Fruit fly (Drosophila melanogaster) whole organism, embryonic: Measurements from ENCODE around the gene CG42824.

Experiments
- Blimp-1 ChIP-seq: fragments of 200-800 bp; sonication (Bioruptor generic); optimal IDR thresholded peaks from 3 replicates; lab custom pipeline; 2018; ENCODE audit warnings: missing biosample characterization, missing genetic modification characterization, mild to moderate bottlenecking, moderate library complexity, missing genetic modification reagents
- CG1024 ChIP-seq: fragments of 200-800 bp; sonication (Bioruptor generic); IDR thresholded peaks from 2 replicates; pipeline ENCODE4 v1.3.6; 2022; ENCODE audit warnings: missing biosample characterization, missing genetic modification characterization
- CG10462 ChIP-seq: fragments of 200-800 bp; sonication (Bioruptor generic); optimal IDR thresholded peaks from 2 replicates; lab custom pipeline; 2016; ENCODE audit warnings: missing biosample characterization, missing genetic modification characterization
- CG12236 ChIP-seq: fragments of 200-800 bp; sonication (Bioruptor generic); optimal IDR thresholded peaks from 2 replicates; lab custom pipeline; 2016; ENCODE audit warnings: missing biosample characterization, missing genetic modification characterization
- CG12391 ChIP-seq: fragments of 200-800 bp; sonication (Bioruptor generic); optimal IDR thresholded peaks from 3 replicates; lab custom pipeline; 2018; ENCODE audit warnings: missing biosample characterization, mild to moderate bottlenecking, missing genetic modification characterization, moderate library complexity
- CG14667 ChIP-seq: fragments of 200-800 bp; sonication (Bioruptor generic); IDR thresholded peaks from 2 replicates; pipeline ENCODE4 v1.3.6; 2022; ENCODE audit warnings: missing biosample characterization, missing genetic modification characterization
- CG14710 ChIP-seq: fragments of 200-800 bp; sonication (Bioruptor generic); optimal IDR thresholded peaks from 3 replicates; lab custom pipeline; 2019; ENCODE audit warnings: missing biosample characterization, mild to moderate bottlenecking, missing genetic modification characterization, moderate library complexity
- CG15011 ChIP-seq: fragments of 200-800 bp; sonication (Bioruptor generic); optimal IDR thresholded peaks from 3 replicates; lab custom pipeline; 2018; ENCODE audit warnings: missing biosample characterization, mild to moderate bottlenecking, missing genetic modification characterization
- CG16863 ChIP-seq: fragments of 200-800 bp; sonication (Bioruptor generic); optimal IDR thresholded peaks from 3 replicates; lab custom pipeline; 2016; ENCODE audit warnings: missing biosample characterization, missing genetic modification characterization
- CG1832 ChIP-seq: fragments of 200-800 bp; sonication (Bioruptor generic); optimal IDR thresholded peaks from 2 replicates; lab custom pipeline; 2017; ENCODE audit warnings: missing biosample characterization, mild to moderate bottlenecking, missing genetic modification characterization, inconsistent platforms
- CG2120 ChIP-seq: fragments of 200-800 bp; sonication (Bioruptor generic); optimal IDR thresholded peaks from 3 replicates; lab custom pipeline; 2016; ENCODE audit warnings: missing biosample characterization, missing genetic modification characterization
- CG2678 ChIP-seq: fragments of 200-800 bp; sonication (Bioruptor generic); optimal IDR thresholded peaks from 3 replicates; lab custom pipeline; 2019; ENCODE audit warnings: missing biosample characterization, mild to moderate bottlenecking, missing genetic modification characterization, moderate library complexity
- CG6175 ChIP-seq: fragments of 200-800 bp; sonication (Bioruptor generic); IDR thresholded peaks from 3 replicates; pipeline ENCODE4 v1.3.6; 2022; ENCODE audit warnings: missing biosample characterization, missing genetic modification characterization
- CG6791 ChIP-seq: fragments of 200-800 bp; sonication (Bioruptor generic); IDR thresholded peaks from 3 replicates; pipeline ENCODE4 v1.3.6; 2022; ENCODE audit warnings: missing biosample characterization, missing genetic modification characterization; ENCODE audit not compliant: partially characterized antibody
- CG8388 ChIP-seq: fragments of 200-800 bp; sonication (Bioruptor generic); optimal IDR thresholded peaks from 2 replicates; lab custom pipeline; 2019; ENCODE audit warnings: missing biosample characterization, mild to moderate bottlenecking, missing genetic modification characterization, moderate library complexity
- CG8478 ChIP-seq: fragments of >200 bp; optimal IDR thresholded peaks from 2 replicates; lab custom pipeline; 2018
- CG9437 ChIP-seq: fragments of 200-800 bp; sonication (Bioruptor generic); optimal IDR thresholded peaks from 2 replicates; lab custom pipeline; 2018; ENCODE audit warnings: missing biosample characterization, mild to moderate bottlenecking, missing genetic modification characterization
- Deaf1 ChIP-seq: fragments of 200-800 bp; optimal IDR thresholded peaks from 3 replicates; lab custom pipeline; 2019; ENCODE audit warnings: missing biosample characterization, mild to moderate bottlenecking, missing genetic modification characterization, moderate library complexity
- Dfd ChIP-seq, 2 experiments: fragments of >200 bp; optimal IDR thresholded peaks; 2 replicates each; lab custom pipeline; 2017; ENCODE audit warnings: missing biosample characterization in 2 of 2, missing genetic modification characterization in 2 of 2
- Fer1 ChIP-seq: fragments of 200-800 bp; sonication (Bioruptor generic); optimal IDR thresholded peaks from 2 replicates; lab custom pipeline; 2017; ENCODE audit warnings: missing biosample characterization, mild to moderate bottlenecking, missing genetic modification characterization
- Fer2 ChIP-seq: fragments of 200-800 bp; sonication (Bioruptor generic); optimal IDR thresholded peaks from 2 replicates; lab custom pipeline; 2018; ENCODE audit warnings: missing biosample characterization, mild to moderate bottlenecking, missing genetic modification characterization, moderate library complexity
- Hmr ChIP-seq: fragments of 200-800 bp; sonication (Bioruptor generic); optimal IDR thresholded peaks from 3 replicates; lab custom pipeline; 2017; ENCODE audit warnings: mild to moderate bottlenecking, missing biosample characterization, missing genetic modification reagents, missing genetic modification characterization
- Med ChIP-seq: fragments of 200-800 bp; sonication (Bioruptor generic); peaks from one replicate; lab custom pipeline; 2016; ENCODE audit warnings: missing biosample characterization, missing genetic modification characterization, mild to moderate bottlenecking, inconsistent platforms, moderate library complexity
- Scr ChIP-seq: fragments of 200-800 bp; sonication (Bioruptor generic); IDR thresholded peaks from 2 replicates; pipeline ENCODE4 v1.3.6; 2022; ENCODE audit warnings: missing biosample characterization, missing genetic modification characterization; ENCODE audit not compliant: partially characterized antibody
- Tbp ChIP-seq: fragments of >200 bp; optimal IDR thresholded peaks from 2 replicates; lab custom pipeline; 2018; ENCODE audit warnings: missing biosample characterization, missing genetic modification characterization
- ci ChIP-seq: fragments of 200-800 bp; sonication (Bioruptor generic); IDR thresholded peaks from 3 replicates; pipeline ENCODE4 v1.3.6; 2022; ENCODE audit warnings: missing biosample characterization, missing genetic modification characterization
- gem ChIP-seq: fragments of 200-800 bp; sonication (Bioruptor generic); optimal IDR thresholded peaks from 2 replicates; lab custom pipeline; 2019; ENCODE audit warnings: missing biosample characterization, mild to moderate bottlenecking, missing genetic modification characterization, moderate library complexity
- gsb-n ChIP-seq: fragments of 200-800 bp; sonication (Bioruptor generic); optimal IDR thresholded peaks from 3 replicates; lab custom pipeline; 2018; ENCODE audit warnings: missing biosample characterization, mild to moderate bottlenecking, missing genetic modification characterization
- h ChIP-seq: fragments of >200 bp; optimal IDR thresholded peaks from 2 replicates; lab custom pipeline; 2017
- jumu ChIP-seq: fragments of 200-800 bp; sonication (Bioruptor generic); optimal IDR thresholded peaks from 3 replicates; lab custom pipeline; 2016; ENCODE audit warnings: missing biosample characterization, missing genetic modification characterization
- lbe ChIP-seq: fragments of 200-800 bp; sonication (Bioruptor generic); optimal IDR thresholded peaks from 2 replicates; lab custom pipeline; 2016; ENCODE audit warnings: missing biosample characterization, mild to moderate bottlenecking, missing genetic modification characterization
- org-1 ChIP-seq: fragments of 200-800 bp; sonication (Bioruptor generic); optimal IDR thresholded peaks from 2 replicates; lab custom pipeline; 2017; ENCODE audit warnings: missing biosample characterization, missing genetic modification characterization
- phol ChIP-seq: fragments of 200-800 bp; sonication (Bioruptor generic); optimal IDR thresholded peaks from 3 replicates; lab custom pipeline; 2018; ENCODE audit warnings: missing biosample characterization, mild to moderate bottlenecking, missing genetic modification characterization, moderate library complexity
- pita ChIP-seq: fragments of 200-800 bp; sonication (Bioruptor generic); optimal IDR thresholded peaks from 2 replicates; lab custom pipeline; 2017; ENCODE audit warnings: missing biosample characterization, mild to moderate bottlenecking, missing genetic modification characterization
- sens ChIP-seq: fragments of 200-800 bp; sonication (Bioruptor generic); peaks from one replicate; lab custom pipeline; 2016; ENCODE audit warnings: missing biosample characterization, missing genetic modification characterization
- seq ChIP-seq: fragments of 200-800 bp; sonication (Bioruptor generic); IDR thresholded peaks from 2 replicates; pipeline ENCODE4 v1.3.6; 2022; ENCODE audit warnings: missing biosample characterization, missing genetic modification characterization
- sna ChIP-seq: fragments of 200-800 bp; sonication (Bioruptor generic); IDR thresholded peaks from 2 replicates; pipeline ENCODE4 v1.3.6; 2022; ENCODE audit warnings: missing biosample characterization, missing genetic modification characterization; ENCODE audit not compliant: partially characterized antibody
- so ChIP-seq: fragments of 200-800 bp; sonication (Bioruptor generic); IDR thresholded peaks from 3 replicates; pipeline ENCODE4 v1.3.6; 2022; ENCODE audit warnings: missing biosample characterization, missing genetic modification characterization
- sug ChIP-seq: fragments of 200-800 bp; optimal IDR thresholded peaks from 2 replicates; lab custom pipeline; 2019; ENCODE audit warnings: missing biosample characterization, mild to moderate bottlenecking, missing genetic modification characterization, moderate library complexity
- unc-4 ChIP-seq: fragments of 200-800 bp; sonication (Bioruptor generic); IDR thresholded peaks from 2 replicates; pipeline ENCODE4 v1.3.6; 2022; ENCODE audit warnings: missing biosample characterization, missing genetic modification characterization; ENCODE audit not compliant: partially characterized antibody
- zen2 ChIP-seq: fragments of 200-800 bp; sonication (Bioruptor generic); IDR thresholded peaks from 3 replicates; pipeline ENCODE4 v1.3.6; 2022; ENCODE audit warnings: missing biosample characterization, missing genetic modification characterization; ENCODE audit not compliant: partially characterized antibody

Gene CG42824

dm6 chr3R:17405009-17405408, 1.3 kb downstream of the CG42824 start, which contains the start of gene CG42823:
Gene CG42823 (minus strand): TSS chr3R:17405109.
- TF ChIP-seq zen2 (no peak), gsb-n (tag; lab: Kevin White, UChicago) (no peak), CG12391 (tag; lab: Kevin White, UChicago) (no peak), CG8478 (lab: Kevin White, UChicago) (no peak), unc-4 (GFP tag; lab: Robert Waterston, UW) (no peak), CG16863 (GFP tag; lab: Kevin White, UChicago) (no peak)

DNA sequence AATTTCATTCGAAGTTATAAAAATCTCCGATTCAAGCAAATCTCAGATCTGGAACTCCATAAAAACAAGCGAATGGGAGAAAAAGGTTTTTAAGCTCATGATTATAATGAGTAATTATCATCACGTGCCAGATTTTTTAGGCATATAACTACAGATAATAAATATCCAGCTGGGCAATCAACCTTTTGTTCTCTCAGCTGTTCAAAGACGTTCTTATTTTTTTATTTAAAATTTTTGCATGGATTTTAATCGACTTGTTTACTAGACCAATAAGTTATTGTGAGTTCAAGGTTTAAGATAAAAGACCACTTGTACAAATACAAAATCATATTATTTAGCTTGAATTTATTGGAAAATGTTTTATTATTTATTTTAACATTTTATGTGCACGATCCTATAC, 2.2 kb downstream of the CG42824 start:
- TF ChIP-seq sna, result no peak
- peak; percentile 6 for TF ChIP-seq CG2678 (tag; lab: Kevin White, UChicago)
- TF ChIP-seq Med (GFP tag; lab: Kevin White, UChicago), result peak; percentile 33
- no peak for TF ChIP-seq CG15011 (GFP tag; lab: Kevin White, UChicago)
- TF ChIP-seq Dfd (GFP tag; optimal IDR thresholded peaks at IDR 0.05; lab: Kevin White, UChicago), result no peak
- TF ChIP-seq sens (GFP tag; lab: Kevin White, UChicago), result peak; percentile 15
- no peak for TF ChIP-seq Fer1 (GFP tag; lab: Kevin White, UChicago)
- peak; percentile 32 for TF ChIP-seq CG2120 (GFP tag; lab: Kevin White, UChicago)
- peak; percentile 66 for TF ChIP-seq Hmr (GFP tag; lab: Kevin White, UChicago)
- peak; percentile 75 for TF ChIP-seq lbe

DNA sequence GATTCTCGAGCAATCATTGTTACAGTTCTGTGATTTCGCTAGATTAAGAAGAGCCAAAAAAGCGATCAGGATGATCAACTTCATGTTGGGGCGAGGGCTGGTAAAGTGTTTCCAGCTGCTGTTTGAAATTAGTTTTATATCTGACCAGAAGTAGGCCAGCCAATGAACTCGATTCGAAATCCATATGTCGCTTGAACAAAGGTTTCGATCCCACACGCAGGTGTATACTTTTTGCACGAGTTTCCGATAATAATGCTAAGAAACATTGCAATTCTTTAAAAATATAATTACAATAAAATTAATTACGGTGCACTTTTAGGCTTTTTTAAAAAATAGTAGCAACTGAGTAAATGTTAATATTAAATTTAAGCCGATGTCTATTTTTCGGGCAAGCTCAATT, 2.7 kb downstream of the CG42824 start, which contains the start of gene CG34280:
Gene CG34280, minus strand, starts transcription at position 101 of the 400 bp plus-strand sequence.
- no peak for TF ChIP-seq sug
- no peak for TF ChIP-seq Tbp (GFP tag; lab: Kevin White, UChicago)
- no peak for TF ChIP-seq so (GFP tag; lab: Robert Waterston, UW)
- TF ChIP-seq jumu (GFP tag; lab: Kevin White, UChicago), result no peak
- TF ChIP-seq pita (GFP tag; lab: Kevin White, UChicago), result no peak
- TF ChIP-seq org-1 (GFP tag; lab: Kevin White, UChicago), result no peak
- no peak for TF ChIP-seq CG1832 (GFP tag; lab: Kevin White, UChicago)
- TF ChIP-seq, all 482 proteins: peak for 0

- TF ChIP-seq CG6175 (GFP tag; lab: Robert Waterston, UW) (no peak), Scr (GFP tag; lab: Robert Waterston, UW) (no peak), CG12236 (no peak), CG16863 (GFP tag; lab: Kevin White, UChicago) (no peak), CG9437 (GFP tag; lab: Kevin White, UChicago) (no peak), Deaf1 (tag; lab: Kevin White, UChicago) (no peak), CG10462 (GFP tag; lab: Kevin White, UChicago) (no peak), h (lab: Kevin White, UChicago) (no peak), CG14710 (tag; lab: Kevin White, UChicago) (no peak), ci (no peak), Fer2 (tag; lab: Kevin White, UChicago) (no peak), gem (no peak), seq (GFP tag; lab: Robert Waterston, UW) (no peak), CG8388 (GFP tag; lab: Kevin White, UChicago) (no peak), CG6791 (no peak), phol (tag; lab: Kevin White, UChicago) (no peak), CG14667 (no peak), Blimp-1 (GFP tag; lab: Kevin White, UChicago) (no peak), CG1024 (GFP tag; lab: Robert Waterston, UW) (no peak)
- TF ChIP-seq, all 482 proteins: peak for 0
Measured at dm6 chr3R:17403188-17403587, 3.1 kb downstream of the CG42824 start, which contains the start of gene CG34279. Gene CG34279 (minus strand): TSS chr3R:17403288.
